Worm (Caenorhabditis elegans) whole organism, dauer: ENCODE measurements around the gene T14G8.4.

ENCODE experiments used
- unc-62 ChIP-seq: sonication (generic microtip); optimal IDR thresholded peaks from 2 replicates; lab custom pipeline; 2017; ENCODE audit warnings: missing biosample characterization, missing genetic modification reagents, missing genetic modification characterization

The T14G8.4 gene

DNA sequence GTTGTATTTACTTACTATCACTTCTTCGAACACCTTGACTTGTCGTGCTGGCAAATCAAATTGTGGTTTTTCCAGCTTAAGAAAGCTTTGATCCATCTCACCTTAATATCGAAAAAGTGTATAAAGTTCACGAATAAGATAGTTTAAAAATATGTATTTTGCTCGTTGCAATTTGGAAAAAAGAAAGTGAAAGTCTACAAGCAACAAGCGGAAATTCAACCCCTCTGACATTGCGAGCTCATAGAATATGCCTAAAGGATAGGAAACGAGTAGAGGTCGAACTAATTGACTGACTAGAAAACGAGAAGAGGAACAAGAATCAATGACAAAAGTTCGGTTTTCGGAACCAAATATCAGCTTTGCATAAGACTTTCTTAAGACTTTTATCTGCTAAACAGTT is at the start of gene T14G8.4:
Gene T14G8.4, minus strand, starts transcription at position 101 of the 400 bp plus-strand sequence.
- TF ChIP-seq unc-62 (GFP tag; lab: Kevin White, UChicago), result no peak

ce11 chrX:12912435-12912834 is 48.7 kb upstream of the T14G8.4 start:
- no peak for TF ChIP-seq unc-62 (GFP tag; lab: Kevin White, UChicago)

DNA sequence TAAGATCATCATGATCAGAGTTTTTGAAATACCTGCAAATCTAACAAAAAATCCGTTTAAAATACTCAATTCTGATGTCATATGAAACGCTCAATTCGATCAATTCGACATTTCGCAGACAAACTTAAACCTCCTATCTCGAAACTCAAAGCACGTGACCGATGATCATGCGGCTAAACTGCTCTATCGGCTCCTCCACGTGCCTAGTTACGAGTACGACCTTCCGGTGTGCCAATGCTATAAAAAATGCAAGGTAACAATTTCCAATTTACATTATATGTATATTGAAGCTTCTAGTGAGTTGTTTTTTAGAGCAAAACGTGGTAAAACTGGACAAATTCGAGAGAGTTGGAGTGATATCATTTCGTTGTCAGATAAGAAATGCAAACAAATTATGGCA is 47.5 kb upstream of the T14G8.4 start:
- TF ChIP-seq unc-62 (GFP tag; lab: Kevin White, UChicago), result no peak

- no peak for TF ChIP-seq unc-62 (GFP tag; lab: Kevin White, UChicago)
Observed at ce11 chrX:12909910-12910309, 46.2 kb upstream of the T14G8.4 start.

DNA sequence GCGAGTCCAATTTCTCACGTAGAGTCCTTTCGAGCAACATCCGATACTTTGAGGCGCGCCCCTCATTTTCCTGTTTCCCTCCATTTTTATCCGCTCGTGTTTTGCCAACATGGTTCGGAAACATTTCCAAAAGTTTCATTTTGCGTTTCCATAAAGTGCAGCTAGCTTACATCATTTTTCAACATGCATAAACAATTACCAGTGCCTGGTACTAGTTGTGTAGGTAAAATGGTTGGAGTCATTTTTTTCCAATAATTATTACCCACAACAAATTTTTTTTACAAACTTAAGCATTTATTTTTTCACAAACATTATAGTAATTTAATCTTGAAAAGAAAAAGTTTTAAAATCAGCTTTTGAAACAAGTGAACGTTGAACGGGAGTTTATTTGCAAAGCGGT is 45.0 kb upstream of the T14G8.4 start:
- TF ChIP-seq unc-62 (GFP tag; lab: Kevin White, UChicago), result no peak

ce11 chrX:12907502-12907901 is 43.8 kb upstream of the T14G8.4 start, which contains the start of gene pqn-18:
Gene pqn-18 (plus strand): TSS chrX:12907832.
- TF ChIP-seq unc-62 (GFP tag; lab: Kevin White, UChicago), result no peak

ce11 chrX:12903810-12904209 is 40.1 kb upstream of the T14G8.4 start:
- no peak for TF ChIP-seq unc-62 (GFP tag; lab: Kevin White, UChicago)

DNA sequence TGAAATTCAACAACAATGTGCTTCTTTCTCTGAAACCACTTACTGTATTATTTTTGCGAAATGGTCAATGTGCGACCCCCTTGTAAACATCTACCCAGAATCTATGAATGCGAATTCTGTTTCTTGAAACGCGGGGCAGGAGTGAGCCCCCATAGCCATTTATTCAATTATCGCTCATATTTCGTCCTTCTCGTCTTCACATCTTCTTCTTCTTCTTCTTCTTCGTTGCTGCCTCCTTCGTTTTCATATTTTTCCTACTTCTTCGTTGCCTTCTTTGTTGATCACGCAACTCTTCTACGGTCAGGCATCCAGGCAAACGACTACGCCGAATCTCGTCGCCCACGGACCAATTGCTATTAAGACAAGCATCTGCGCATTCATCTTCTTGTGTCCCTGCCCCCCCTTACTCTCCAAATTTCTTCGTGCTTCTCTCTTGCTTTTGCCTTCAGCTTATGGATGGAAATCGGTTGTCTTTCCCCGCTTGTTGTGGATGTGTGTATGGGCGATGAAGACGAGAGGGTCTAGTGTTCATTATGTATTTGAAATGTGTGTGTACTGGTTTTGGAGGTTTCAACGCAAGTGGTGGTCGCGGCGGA is 38.5 kb upstream of the T14G8.4 start:
- TF ChIP-seq unc-62 (GFP tag; lab: Kevin White, UChicago), result no peak

DNA sequence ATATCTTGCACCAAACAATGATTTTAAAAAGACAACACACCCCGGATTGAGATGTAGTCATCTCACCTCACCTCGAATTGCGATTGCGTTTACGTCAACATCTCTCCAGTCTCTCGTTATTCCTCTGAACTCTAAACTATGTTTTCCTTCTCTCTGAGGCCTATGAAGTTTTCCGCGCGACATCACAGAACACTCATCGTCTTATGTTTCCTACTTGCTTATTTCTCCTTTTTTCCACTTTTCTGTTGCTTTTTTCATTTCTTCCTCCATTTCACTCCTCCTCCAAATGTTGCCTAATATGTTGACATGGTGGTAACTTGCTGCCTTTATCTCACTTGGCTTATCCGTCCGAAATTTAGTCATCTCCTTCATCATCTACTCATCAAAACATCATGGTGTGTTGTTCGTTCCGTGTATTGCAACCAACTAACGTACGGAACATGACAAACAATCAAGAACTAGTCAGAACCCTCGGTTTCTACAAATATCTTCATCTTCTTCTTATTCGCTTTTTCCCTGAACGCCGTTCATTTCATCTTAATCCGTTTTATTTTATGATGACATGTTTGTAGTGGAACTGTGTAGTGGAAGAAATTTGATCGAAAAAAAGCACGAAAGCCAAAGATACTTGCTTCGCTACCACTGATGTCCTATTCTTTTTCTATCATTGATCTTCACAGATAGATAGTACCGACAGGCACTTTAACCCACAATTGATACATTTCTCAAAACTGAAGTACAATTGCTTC is 35.6 kb upstream of the T14G8.4 start:
- no peak for TF ChIP-seq unc-62 (GFP tag; lab: Kevin White, UChicago)

- no peak for TF ChIP-seq unc-62 (GFP tag; lab: Kevin White, UChicago)
Observed at ce11 chrX:12889837-12890449, 26.2 kb upstream of the T14G8.4 start.

DNA sequence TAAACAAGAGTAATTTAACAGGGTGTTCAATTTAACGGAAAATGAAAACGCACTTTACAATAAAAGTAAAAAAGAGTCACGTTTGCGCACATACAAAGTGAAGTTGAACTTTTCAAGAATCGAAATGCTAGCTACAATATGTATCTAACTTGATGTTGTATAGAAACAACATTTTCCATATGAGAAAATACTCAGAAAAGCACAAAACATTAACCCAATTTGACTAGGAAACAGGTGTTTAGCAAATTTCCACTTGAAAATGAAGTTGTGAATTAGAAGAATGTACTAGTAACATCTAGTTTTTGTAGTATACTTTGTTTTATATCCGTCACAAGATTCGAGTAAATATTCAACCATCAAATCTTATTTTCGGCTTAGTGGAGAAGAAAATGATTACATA is 21.2 kb upstream of the T14G8.4 start, which contains the start of gene gpc-1:
Gene gpc-1, minus strand, starts transcription at position 117 of the 400 bp plus-strand sequence.
- no peak for TF ChIP-seq unc-62 (GFP tag; lab: Kevin White, UChicago)

DNA sequence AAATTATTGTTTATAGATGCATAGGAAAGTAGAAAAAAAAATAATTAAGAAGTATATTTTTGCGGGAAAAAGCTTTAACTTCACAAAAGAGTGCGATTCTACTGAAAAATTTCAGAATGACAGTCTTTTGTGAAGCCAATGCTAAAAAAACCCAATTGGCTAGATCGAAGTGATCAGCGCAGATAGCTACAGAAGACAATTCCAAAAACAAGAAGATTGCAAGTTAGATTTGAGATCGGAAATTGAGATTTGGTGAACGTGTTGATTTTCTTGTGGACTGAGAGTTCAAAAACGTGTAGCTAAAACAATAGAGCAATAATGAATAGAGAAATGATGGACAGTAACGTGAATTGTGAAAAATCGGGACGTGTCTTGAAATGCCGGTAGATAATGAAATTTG is 17.5 kb upstream of the T14G8.4 start:
- no peak for TF ChIP-seq unc-62 (GFP tag; lab: Kevin White, UChicago)

DNA sequence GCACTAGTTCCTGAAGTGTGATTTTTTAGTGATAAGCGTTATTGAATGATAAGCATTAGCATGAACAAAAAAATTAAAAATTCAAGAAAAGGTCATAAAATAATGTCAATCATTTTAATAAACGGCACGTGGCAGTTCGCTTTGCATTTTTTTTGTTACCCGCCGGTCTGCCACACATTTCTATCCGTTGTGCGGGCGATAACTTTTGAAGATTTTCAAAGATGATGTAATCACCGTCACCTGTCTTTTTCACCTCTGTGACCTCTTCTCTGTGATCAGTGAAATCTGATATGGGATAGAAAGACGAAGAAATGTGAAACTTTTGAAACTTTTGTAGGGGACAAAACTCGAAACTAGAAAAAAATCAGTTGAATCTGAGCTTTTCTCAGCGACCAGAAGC is 14.2 kb upstream of the T14G8.4 start:
- TF ChIP-seq unc-62 (GFP tag; lab: Kevin White, UChicago), result no peak

ce11 chrX:12876795-12877530 is 13.3 kb upstream of the T14G8.4 start, which contains the start of gene bcat-1:
Gene bcat-1 (plus strand): TSS chrX:12877480.
- TF ChIP-seq unc-62 (GFP tag; lab: Kevin White, UChicago), result no peak

- TF ChIP-seq unc-62 (GFP tag; lab: Kevin White, UChicago), result no peak
Observed at ce11 chrX:12875649-12876048, 12.0 kb upstream of the T14G8.4 start.
